Worm (Caenorhabditis elegans) whole organism, L4 larva: ENCODE data around the gene pcm-1.

ENCODE experiments used
- F10B5.3 ChIP-seq: sonication (generic microtip); optimal IDR thresholded peaks from 2 replicates; lab custom pipeline; 2016; ENCODE audit warnings: mild to moderate bottlenecking, missing genetic modification characterization, missing compliant biosample characterization
- F37D6.2 ChIP-seq: sonication (generic microtip); optimal IDR thresholded peaks from 2 replicates; lab custom pipeline; 2016; ENCODE audit warnings: mild to moderate bottlenecking, missing genetic modification characterization, missing compliant biosample characterization
- F49E8.2 ChIP-seq: sonication (generic microtip); optimal IDR thresholded peaks from 2 replicates; lab custom pipeline; 2016; ENCODE audit warnings: missing compliant biosample characterization, mild to moderate bottlenecking, missing genetic modification characterization, borderline replicate concordance
- Y75B8A.6 ChIP-seq: fragments of 200-800 bp; sonication (Bioruptor generic); IDR thresholded peaks from 2 replicates; pipeline ENCODE4 v1.3.6; 2022; ENCODE audit warnings: missing genetic modification reagents, missing genetic modification characterization, missing compliant biosample characterization
- ZK337.2 ChIP-seq: fragments of 200-800 bp; sonication (Bioruptor generic); IDR thresholded peaks from 2 replicates; pipeline ENCODE4 v1.3.6; 2022; ENCODE audit warnings: missing genetic modification reagents, missing genetic modification characterization, missing compliant biosample characterization
- aha-1 ChIP-seq: fragments of 150-350 bp; peaks from one replicate; lab custom pipeline; 2014; ENCODE audit warnings: missing biosample characterization, missing genetic modification characterization
- ama-1 ChIP-seq: fragments of 150-350 bp; optimal IDR thresholded peaks from 2 replicates; lab custom pipeline; 2014; ENCODE audit warnings: inconsistent platforms, mixed read lengths
- ceh-20 ChIP-seq: fragments of 200-800 bp; sonication (Bioruptor generic); IDR thresholded peaks from 2 replicates; pipeline ENCODE4 v1.3.6; 2022; ENCODE audit warnings: missing genetic modification reagents, missing genetic modification characterization, missing compliant biosample characterization
- ceh-62 ChIP-seq: sonication (generic microtip); optimal IDR thresholded peaks from 2 replicates; lab custom pipeline; 2017; ENCODE audit warnings: missing biosample characterization, missing genetic modification characterization
- ceh-82 ChIP-seq: sonication (generic microtip); optimal IDR thresholded peaks from 2 replicates; lab custom pipeline; 2017; ENCODE audit warnings: missing biosample characterization, missing genetic modification characterization
- ces-1 ChIP-seq: fragments of 150-350 bp; sonication (generic microtip); optimal IDR thresholded peaks from 4 replicates; lab custom pipeline; 2014; ENCODE audit warnings: missing biosample characterization, missing genetic modification reagents, missing genetic modification characterization
- daf-12 ChIP-seq: fragments of 150-350 bp; optimal IDR thresholded peaks from 2 replicates; lab custom pipeline; 2014; ENCODE audit warnings: missing biosample characterization, missing genetic modification reagents, missing genetic modification characterization
- daf-8 ChIP-seq: fragments of 200-800 bp; sonication (Bioruptor generic); IDR thresholded peaks from 2 replicates; pipeline ENCODE4 v1.3.6; 2022; ENCODE audit warnings: missing genetic modification characterization, missing compliant biosample characterization
- dmd-9 ChIP-seq: fragments of 200-800 bp; sonication (Bioruptor generic); IDR thresholded peaks from 2 replicates; pipeline ENCODE4 v1.3.6; 2022; ENCODE audit warnings: missing genetic modification reagents, missing genetic modification characterization, missing compliant biosample characterization
- dpl-1 ChIP-seq: fragments of 150-350 bp; optimal IDR thresholded peaks from 2 replicates; lab custom pipeline; 2014; ENCODE audit warnings: missing biosample characterization, missing genetic modification reagents, missing genetic modification characterization
- dve-1 ChIP-seq: sonication (generic microtip); optimal IDR thresholded peaks from 2 replicates; lab custom pipeline; 2017; ENCODE audit warnings: antibody characterized with exemption, mild to moderate bottlenecking, missing genetic modification characterization, missing compliant biosample characterization; ENCODE audit not compliant: insufficient read depth
- egl-27 ChIP-seq: sonication (generic microtip); optimal IDR thresholded peaks from 3 replicates; lab custom pipeline; 2017; ENCODE audit warnings: missing biosample characterization, missing genetic modification reagents, missing genetic modification characterization
- gei-8 ChIP-seq: fragments of 200-800 bp; sonication (Bioruptor generic); optimal IDR thresholded peaks from 2 replicates; lab custom pipeline; 2018; ENCODE audit warnings: mild to moderate bottlenecking, missing genetic modification characterization, missing compliant biosample characterization
- hlh-11 ChIP-seq: fragments of 200-800 bp; sonication (Bioruptor generic); optimal IDR thresholded peaks from 2 replicates; lab custom pipeline; 2018; ENCODE audit warnings: mild to moderate bottlenecking, missing genetic modification characterization, missing compliant biosample characterization
- jun-1 ChIP-seq: fragments of 150-350 bp; optimal IDR thresholded peaks from 2 replicates; lab custom pipeline; 2014; ENCODE audit warnings: missing biosample characterization, missing genetic modification reagents, missing genetic modification characterization
- lim-7 ChIP-seq: fragments of 200-800 bp; sonication (Bioruptor generic); IDR thresholded peaks from 2 replicates; pipeline ENCODE4 v1.3.6; 2022; ENCODE audit warnings: missing genetic modification characterization, missing compliant biosample characterization
- lin-15B ChIP-seq: fragments of 150-350 bp; sonication (generic microtip); optimal IDR thresholded peaks from 3 replicates; lab custom pipeline; 2014; ENCODE audit warnings: missing biosample characterization, missing genetic modification characterization
- lin-29 ChIP-seq: fragments of 200-800 bp; sonication (Bioruptor generic); IDR thresholded peaks from 2 replicates; pipeline ENCODE4 v1.3.6; 2022; ENCODE audit warnings: missing genetic modification reagents, missing genetic modification characterization, missing compliant biosample characterization
- lin-38 ChIP-seq: fragments of 200-800 bp; sonication (Bioruptor generic); IDR thresholded peaks from 2 replicates; pipeline ENCODE4 v1.3.6; 2022; ENCODE audit warnings: missing genetic modification reagents, missing genetic modification characterization, missing compliant biosample characterization
- lsy-2 ChIP-seq, 2 experiments: fragments of 150-350 bp in 1 of 2; sonication (generic microtip) in 1 of 2; optimal IDR thresholded peaks; 2 replicates each; lab custom pipeline; 2014 to 2017; ENCODE audit warnings: missing biosample characterization in 2 of 2, missing genetic modification characterization in 2 of 2
- madf-5 ChIP-seq, 2 experiments: fragments of 200-800 bp; sonication (Bioruptor generic); IDR thresholded peaks; 2 replicates each; pipeline ENCODE4 v1.3.6; 2022; ENCODE audit warnings: missing compliant biosample characterization in 2 of 2, missing genetic modification characterization in 2 of 2
- madf-9 ChIP-seq: fragments of 200-800 bp; sonication (Bioruptor generic); conservative IDR thresholded peaks from 2 replicates; pipeline ENCODE4 v1.3.6; 2022; ENCODE audit warnings: missing genetic modification reagents, missing genetic modification characterization, missing compliant biosample characterization
- mdl-1 ChIP-seq, 2 experiments: fragments of 150-350 bp in 1 of 2; sonication (generic microtip) in 1 of 2; optimal IDR thresholded peaks; 2 replicates each; lab custom pipeline; 2014 to 2017; ENCODE audit warnings: missing biosample characterization in 2 of 2, missing genetic modification characterization in 2 of 2
- mes-2 ChIP-seq: sonication (generic microtip); optimal IDR thresholded peaks from 2 replicates; lab custom pipeline; 2016; ENCODE audit warnings: missing genotype, mild to moderate bottlenecking, missing genetic modification characterization, missing compliant biosample characterization; ENCODE audit not compliant: poor library complexity, severe bottlenecking
- mxl-3 ChIP-seq: fragments of 200-800 bp; sonication (Bioruptor generic); optimal IDR thresholded peaks from 2 replicates; lab custom pipeline; 2018; ENCODE audit warnings: mild to moderate bottlenecking, missing genetic modification characterization, missing compliant biosample characterization
- nhr-102 ChIP-seq: sonication (generic microtip); optimal IDR thresholded peaks from 2 replicates; lab custom pipeline; 2016; ENCODE audit warnings: mild to moderate bottlenecking, missing genetic modification characterization, moderate library complexity, missing compliant biosample characterization
- nhr-237 ChIP-seq: sonication (generic microtip); optimal IDR thresholded peaks from 2 replicates; lab custom pipeline; 2017; ENCODE audit warnings: missing biosample characterization, missing genetic modification characterization
- nhr-28 ChIP-seq: fragments of 150-350 bp; optimal IDR thresholded peaks from 2 replicates; lab custom pipeline; 2014; ENCODE audit warnings: missing biosample characterization, missing genetic modification characterization
- nhr-42 ChIP-seq: fragments of 200-800 bp; sonication (Bioruptor generic); IDR thresholded peaks from 2 replicates; pipeline ENCODE4 v1.3.6; 2022; ENCODE audit warnings: missing genetic modification characterization, missing compliant biosample characterization
- nhr-6 ChIP-seq: fragments of 150-350 bp; optimal IDR thresholded peaks from 2 replicates; lab custom pipeline; 2014; ENCODE audit warnings: missing biosample characterization, missing genetic modification characterization
- nhr-76 ChIP-seq: fragments of 150-350 bp; optimal IDR thresholded peaks from 2 replicates; lab custom pipeline; 2014; ENCODE audit warnings: missing biosample characterization, missing genetic modification characterization
- nhr-77 ChIP-seq: fragments of 150-350 bp; optimal IDR thresholded peaks from 2 replicates; lab custom pipeline; 2014; ENCODE audit warnings: missing biosample characterization, missing genetic modification characterization
- pha-4 ChIP-seq, 2 experiments: fragments of 150-350 bp in 1 of 2; fragments of 200-800 bp in 1 of 2; sonication (Bioruptor generic) in 1 of 2; IDR thresholded peaks in 1 of 2; optimal IDR thresholded peaks in 1 of 2; 2 replicates each; pipeline versions ENCODE4 v1.3.6 to Lab custom; 2014 to 2022; ENCODE audit warnings: missing genetic modification characterization in 2 of 2, missing genetic modification reagents in 2 of 2, missing biosample characterization in 1 of 2, missing compliant biosample characterization in 1 of 2
- php-3 ChIP-seq: fragments of 200-800 bp; sonication (Bioruptor generic); IDR thresholded peaks from 2 replicates; pipeline ENCODE4 v1.3.6; 2022; ENCODE audit warnings: missing genetic modification reagents, missing genetic modification characterization, missing compliant biosample characterization
- pqm-1 ChIP-seq: sonication (generic microtip); optimal IDR thresholded peaks from 2 replicates; lab custom pipeline; 2017; ENCODE audit warnings: missing biosample characterization, missing genetic modification characterization
- rbr-2 ChIP-seq: sonication (generic microtip); optimal IDR thresholded peaks from 2 replicates; lab custom pipeline; 2016; ENCODE audit warnings: missing genotype, missing genetic modification characterization, missing compliant biosample characterization
- sdz-12 ChIP-seq: fragments of 200-800 bp; sonication (Bioruptor generic); optimal IDR thresholded peaks from 2 replicates; lab custom pipeline; 2018; ENCODE audit warnings: mild to moderate bottlenecking, missing genetic modification characterization, missing compliant biosample characterization
- set-16 ChIP-seq: fragments of 200-800 bp; sonication (Bioruptor generic); IDR thresholded peaks from 2 replicates; pipeline ENCODE4 v1.3.6; 2022; ENCODE audit warnings: missing genetic modification reagents, missing genetic modification characterization, missing compliant biosample characterization
- snpc-1.2 ChIP-seq: fragments of 200-800 bp; sonication (Bioruptor generic); IDR thresholded peaks from 2 replicates; pipeline ENCODE4 v1.3.6; 2022; ENCODE audit warnings: missing genetic modification reagents, missing genetic modification characterization, missing compliant biosample characterization
- snpc-4 ChIP-seq: fragments of 150-350 bp; optimal IDR thresholded peaks from 2 replicates; lab custom pipeline; 2014; ENCODE audit warnings: missing biosample characterization, missing genetic modification characterization
- unc-39 ChIP-seq: sonication (generic microtip); optimal IDR thresholded peaks from 2 replicates; lab custom pipeline; 2017; ENCODE audit warnings: missing biosample characterization, missing genetic modification characterization
- unc-62 ChIP-seq, 3 experiments: fragments of 150-350 bp in 1 of 3; sonication (generic microtip); optimal IDR thresholded peaks in 2 of 3; peaks in 1 of 3; 1 replicate in 1 of 3; 2 replicates in 2 of 3; lab custom pipeline; 2014 to 2017; ENCODE audit warnings: missing biosample characterization in 3 of 3, missing genetic modification characterization in 3 of 3, missing genetic modification reagents in 3 of 3, missing genotype in 1 of 3
- zfp-2 ChIP-seq: sonication (generic microtip); optimal IDR thresholded peaks from 2 replicates; lab custom pipeline; 2016; ENCODE audit warnings: mild to moderate bottlenecking, missing genetic modification characterization, missing compliant biosample characterization
- zip-11 ChIP-seq: fragments of 200-800 bp; sonication (Bioruptor generic); IDR thresholded peaks from 2 replicates; pipeline ENCODE4 v1.3.6; 2022; ENCODE audit warnings: missing genetic modification characterization, missing compliant biosample characterization
- ztf-11 ChIP-seq: fragments of 150-350 bp; optimal IDR thresholded peaks from 2 replicates; lab custom pipeline; 2014; ENCODE audit warnings: missing biosample characterization, missing genetic modification characterization
- ztf-7 ChIP-seq: fragments of 150-350 bp; optimal IDR thresholded peaks from 2 replicates; lab custom pipeline; 2014; ENCODE audit warnings: missing biosample characterization, missing genetic modification characterization

pcm-1 gene

ce11 chrV:6000368-6000802 is 36.7 kb upstream of the pcm-1 start (continued):
- TF ChIP-seq nhr-42 (GFP tag; lab: Robert Waterston, UW) (peak; percentile 91), pha-4 (GFP tag; IDR thresholded peaks at IDR 0.05; lab: Robert Waterston, UW) (peak; percentile 94), pha-4 (tag; optimal IDR thresholded peaks at IDR 0.05; lab: Kevin White, UChicago) (peak; percentile 90), mxl-3 (GFP tag; lab: Kevin White, UChicago) (peak; percentile 94), snpc-1.2 (GFP tag; lab: Robert Waterston, UW) (no peak), madf-9 (peak; percentile 57), dpl-1 (peak; percentile 67), lsy-2 (tag; optimal IDR thresholded peaks at IDR 0.05; lab: Kevin White, UChicago) (peak; percentile 65 to 91), ztf-7 (tag; lab: Kevin White, UChicago) (peak; percentile 86), ces-1 (GFP tag; lab: Kevin White, UChicago) (no peak), nhr-6 (tag; lab: Kevin White, UChicago) (peak; percentile 81), zip-11 (no peak), dmd-9 (GFP tag; lab: Robert Waterston, UW) (peak; percentile 64; the same call in 1 of the 2 replicates), sdz-12 (GFP tag; lab: Kevin White, UChicago) (no peak), lin-38 (GFP tag; lab: Robert Waterston, UW) (peak; percentile 71), snpc-4 (no peak), madf-5 (GFP tag; IDR thresholded peaks at IDR 0.05; lab: Robert Waterston, UW) (peak in 1 of 2 experiments; percentile 59; a peak in 1 of 4 replicates), ama-1 (peak; percentile 36), F49E8.2 (no peak), lim-7 (GFP tag; lab: Robert Waterston, UW) (0 out of 2 replicates have a peak, but pooled peaks have one; percentile 25), mes-2 (peak; percentile 74), lin-29 (GFP tag; lab: Robert Waterston, UW) (no peak), mdl-1 (tag; optimal IDR thresholded peaks at IDR 0.05; lab: Kevin White, UChicago) (peak; percentile 67 to 96), hlh-11 (tag; lab: Kevin White, UChicago) (peak; percentile 100), F37D6.2 (tag; lab: Kevin White, UChicago) (peak; percentile 42), ztf-11 (tag; lab: Kevin White, UChicago) (no peak), aha-1 (tag; lab: Kevin White, UChicago) (peak; percentile 95), nhr-237 (tag; lab: Kevin White, UChicago) (no peak), php-3 (peak; percentile 97), unc-62 (GFP tag; optimal IDR thresholded peaks at IDR 0.05 in 1 of 2; lab: Kevin White, UChicago) (peak in 1 of 2 experiments; percentile 99), unc-62 (tag; optimal IDR thresholded peaks at IDR 0.05; lab: Kevin White, UChicago) (no peak), rbr-2 (tag; lab: Kevin White, UChicago) (peak; percentile 91), unc-39 (tag; lab: Kevin White, UChicago) (no peak), ceh-20 (GFP tag; lab: Robert Waterston, UW) (peak; percentile 92), ceh-82 (tag; lab: Kevin White, UChicago) (no peak), jun-1 (tag; lab: Kevin White, UChicago) (peak; percentile 93), zfp-2 (no peak), egl-27 (tag; lab: Kevin White, UChicago) (peak; percentile 79), ceh-62 (tag; lab: Kevin White, UChicago) (no peak), daf-8 (GFP tag; lab: Robert Waterston, UW) (no peak), lin-15B (tag; lab: Kevin White, UChicago) (no peak), daf-12 (tag; lab: Kevin White, UChicago) (no peak), nhr-28 (peak; percentile 98), nhr-102 (tag; lab: Kevin White, UChicago) (peak; percentile 96), pqm-1 (tag; lab: Kevin White, UChicago) (peak; percentile 62), ZK337.2 (GFP tag; lab: Robert Waterston, UW) (no peak), nhr-76 (tag; lab: Kevin White, UChicago) (peak; percentile 33), Y75B8A.6 (GFP tag; lab: Robert Waterston, UW) (no peak), set-16 (GFP tag; lab: Robert Waterston, UW) (peak; percentile 68), nhr-77 (peak; percentile 86), dve-1 (tag; lab: Kevin White, UChicago) (peak; percentile 99), gei-8 (GFP tag; lab: Kevin White, UChicago) (peak; percentile 83), F10B5.3 (peak; percentile 51)
